Worm (Caenorhabditis elegans): ENCODE results near the gene M03E7.2.
"Not testable (repeated sequence)": the region's sequence is repeated elsewhere in the genome, so short reads cannot be mapped to it uniquely, and the experiment has no call there.

M03E7.2 gene

DNA sequence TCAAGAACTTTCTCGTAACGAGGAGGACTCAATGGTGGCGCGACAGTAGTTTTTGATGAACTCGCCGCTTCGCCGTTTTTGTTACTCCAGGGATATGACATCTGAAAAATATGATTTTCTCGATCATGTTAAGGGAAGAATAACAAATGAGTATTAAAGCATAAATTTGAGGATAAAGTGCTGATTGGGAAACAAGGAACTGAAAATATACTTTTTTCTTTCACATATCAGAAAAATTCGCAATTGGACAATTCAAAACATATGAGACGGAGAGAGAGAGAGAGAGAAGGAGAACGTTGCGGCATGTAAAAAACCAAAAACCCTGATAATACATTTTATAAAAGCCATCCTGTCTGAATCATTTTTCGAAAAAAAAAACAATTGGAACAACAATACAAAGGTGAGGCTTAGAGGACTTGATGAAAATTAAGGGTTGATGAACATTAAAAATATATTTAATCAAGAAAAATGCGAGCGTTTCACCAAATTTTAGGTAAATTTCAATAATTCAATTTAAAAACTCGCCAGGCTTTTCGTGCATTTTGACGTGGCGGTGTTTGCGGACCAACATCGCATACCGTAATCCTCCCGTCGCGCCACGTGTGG is 43.3 kb downstream of the M03E7.2 start, which contains the start of the genes mut-14 and C14C11.2:
TSS of gene mut-14 (minus strand) at position 101 of the 606 bp plus-strand sequence.
TSS of gene C14C11.2 (plus strand) at position 556 of the 606 bp plus-strand sequence.
- no peak for TF ChIP-seq ceh-16 (tag; optimal IDR thresholded peaks at IDR 0.05)
- TF ChIP-seq unc-55 (GFP tag; optimal IDR thresholded peaks at IDR 0.05) = no peak
- TF ChIP-seq ztf-4 (tag; optimal IDR thresholded peaks at IDR 0.05) = no peak
- TF ChIP-seq F13H6.1 (tag; optimal IDR thresholded peaks at IDR 0.05) = no peak

DNA sequence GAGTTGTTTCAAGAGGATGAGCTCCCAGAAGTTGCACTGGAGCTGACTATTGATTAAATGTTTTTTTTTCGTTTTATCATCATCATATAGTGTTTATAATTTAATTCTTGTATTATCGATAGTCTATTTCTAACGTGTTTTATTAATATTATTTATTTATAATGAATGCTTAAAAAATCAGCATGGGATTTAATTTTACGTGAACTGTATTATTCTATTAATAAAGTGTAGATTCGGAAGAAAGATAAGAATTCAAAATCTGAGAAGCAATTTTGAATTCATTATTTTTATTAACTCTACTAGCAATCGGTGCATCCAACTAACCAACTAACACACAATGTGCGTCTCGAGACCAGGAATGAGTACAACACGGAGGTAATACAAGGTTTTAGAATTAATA is 45.9 kb downstream of the M03E7.2 start, which contains the start of gene C14C11.1:
TSS of gene C14C11.1 (plus strand) at position 301 of the 400 bp plus-strand sequence.
- TF ChIP-seq ZK546.5 (tag; optimal IDR thresholded peaks at IDR 0.05); nhr-21 (tag; optimal IDR thresholded peaks at IDR 0.05); lin-13 (GFP tag; optimal IDR thresholded peaks at IDR 0.05): not testable (repeated sequence)

DNA sequence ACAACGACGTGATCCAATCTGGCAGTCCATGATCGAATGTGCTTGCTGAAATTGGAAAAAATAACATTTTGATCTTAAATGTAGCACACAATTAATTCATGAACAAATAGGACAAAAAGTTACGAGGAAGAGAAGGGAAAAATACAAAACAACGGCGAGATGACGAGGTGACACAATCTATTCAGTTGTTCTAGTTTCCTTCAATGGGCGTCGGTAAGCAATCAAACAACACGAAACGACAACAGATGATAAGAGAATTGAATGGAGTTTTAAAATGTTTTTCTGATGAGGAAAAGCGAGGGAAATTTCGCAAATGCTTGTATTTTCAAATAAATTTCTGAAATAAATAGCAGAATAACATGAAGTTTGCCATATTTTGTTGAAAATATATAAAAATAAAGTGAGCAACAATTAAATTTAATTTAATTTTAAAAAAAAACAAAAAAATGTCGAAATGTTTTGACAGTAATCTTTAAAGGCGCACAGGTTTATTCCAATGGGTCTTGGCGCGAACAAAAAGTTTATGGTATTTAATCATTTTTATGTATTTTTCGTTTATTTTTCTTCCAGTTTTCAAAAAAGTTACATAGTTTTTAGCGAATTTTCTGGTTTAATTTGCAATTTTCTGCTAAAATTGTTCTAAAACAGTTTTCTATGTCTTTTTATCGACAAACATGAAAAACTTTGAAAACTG is 48.8 kb downstream of the M03E7.2 start, which contains the start of gene C14C11.7:
TSS of gene C14C11.7 (minus strand) at position 51 of the 694 bp plus-strand sequence.
- TF ChIP-seq sem-4 (tag; optimal IDR thresholded peaks at IDR 0.05) (no peak), fos-1 (tag; optimal IDR thresholded peaks at IDR 0.05) (peak; percentile 1), mab-5 (tag; optimal IDR thresholded peaks at IDR 0.05) (no peak)

DNA sequence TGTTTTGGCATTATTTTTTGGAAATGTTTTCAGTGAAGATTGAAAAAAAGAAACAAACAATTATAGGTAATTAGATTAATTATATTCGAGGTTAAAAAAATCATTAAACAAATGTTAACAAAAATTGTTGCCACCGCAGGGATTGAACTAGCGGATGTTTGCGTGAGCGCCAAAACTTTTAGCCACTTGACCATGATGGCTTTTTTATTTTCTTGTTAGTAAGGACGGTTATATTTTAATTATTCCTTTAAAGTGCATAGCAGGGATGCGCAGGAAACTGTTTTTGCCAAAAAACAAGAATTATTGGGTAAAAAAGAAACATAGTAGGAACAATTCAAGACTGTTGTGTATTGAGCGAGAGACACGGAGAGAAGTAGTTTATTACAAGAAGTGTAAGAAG is 49.9 kb downstream of the M03E7.2 start:
- TF ChIP-seq mbf-1 (tag; optimal IDR thresholded peaks at IDR 0.05) = no peak
- TF ChIP-seq ama-1 (optimal IDR thresholded peaks at IDR 0.05) = no peak
- TF ChIP-seq ceh-82 (tag; optimal IDR thresholded peaks at IDR 0.05) = no peak
- peak; percentile 65 for TF ChIP-seq sma-3 (GFP tag; optimal IDR thresholded peaks at IDR 0.05)
- TF ChIP-seq skn-1 (tag; optimal IDR thresholded peaks at IDR 0.05) = no peak
- no peak for TF ChIP-seq nhr-6 (tag; optimal IDR thresholded peaks at IDR 0.05)
- no peak for TF ChIP-seq lin-39 (tag; optimal IDR thresholded peaks at IDR 0.05)
- no peak for TF ChIP-seq mab-5 (tag; optimal IDR thresholded peaks at IDR 0.05)
- TF ChIP-seq Y55F3AM.14 (GFP tag; optimal IDR thresholded peaks at IDR 0.05) = peak; percentile 34
- no peak for TF ChIP-seq egl-27 (tag; optimal IDR thresholded peaks at IDR 0.05)
- TF ChIP-seq nhr-129 (tag; optimal IDR thresholded peaks at IDR 0.05) = no peak
- no peak for TF ChIP-seq lsy-2 (tag; optimal IDR thresholded peaks at IDR 0.05)
- peak; percentile 66 for TF ChIP-seq nhr-21 (tag; optimal IDR thresholded peaks at IDR 0.05)
- peak; percentile 69 for TF ChIP-seq sma-9 (GFP tag; optimal IDR thresholded peaks at IDR 0.05)
- TF ChIP-seq sma-9 (tag; optimal IDR thresholded peaks at IDR 0.05) = no peak
- TF ChIP-seq gmeb-1 (tag; optimal IDR thresholded peaks at IDR 0.05) = peak; percentile 3
- no peak for TF ChIP-seq nhr-10 (tag; optimal IDR thresholded peaks at IDR 0.05)
- TF ChIP-seq crh-2 (tag; optimal IDR thresholded peaks at IDR 0.05) = peak; percentile 55

All from whole organism, L2 larva.